Worm (Caenorhabditis elegans) whole organism, L3 larva: Measurements from ENCODE around the gene nuo-1.

Source experiments
- R02D3.7 ChIP-seq: fragments of 150-350 bp; optimal IDR thresholded peaks from 2 replicates; lab custom pipeline; 2014; ENCODE audit warnings: missing biosample characterization, missing genetic modification characterization
- ZK546.5 ChIP-seq: sonication (generic microtip); optimal IDR thresholded peaks from 2 replicates; lab custom pipeline; 2017; ENCODE audit warnings: missing biosample characterization, missing genetic modification characterization
- aly-2 ChIP-seq: fragments of 150-350 bp; optimal IDR thresholded peaks from 2 replicates; lab custom pipeline; 2014; ENCODE audit warnings: missing biosample characterization, missing genetic modification characterization
- ama-1 ChIP-seq: fragments of 150-350 bp; optimal IDR thresholded peaks from 2 replicates; lab custom pipeline; 2018
- ceh-16 ChIP-seq: sonication (generic microtip); optimal IDR thresholded peaks from 2 replicates; lab custom pipeline; 2017; ENCODE audit warnings: missing biosample characterization, missing genetic modification characterization
- ceh-28 ChIP-seq: fragments of 150-350 bp; optimal IDR thresholded peaks from 2 replicates; lab custom pipeline; 2014; ENCODE audit warnings: missing biosample characterization, missing genetic modification reagents, missing genetic modification characterization
- ceh-82 ChIP-seq: fragments of 150-350 bp; optimal IDR thresholded peaks from 2 replicates; lab custom pipeline; 2014; ENCODE audit warnings: missing biosample characterization, missing genetic modification characterization
- ceh-9 ChIP-seq: sonication (generic microtip); optimal IDR thresholded peaks from 2 replicates; lab custom pipeline; 2018; ENCODE audit warnings: missing biosample characterization, missing genetic modification characterization
- daf-12 ChIP-seq: fragments of 150-350 bp; optimal IDR thresholded peaks from 2 replicates; lab custom pipeline; 2014; ENCODE audit warnings: missing biosample characterization, missing genetic modification reagents, missing genetic modification characterization
- egl-27 ChIP-seq: sonication (generic microtip); optimal IDR thresholded peaks from 4 replicates; lab custom pipeline; 2017; ENCODE audit warnings: missing biosample characterization, missing genetic modification reagents, missing genetic modification characterization
- egl-5 ChIP-seq: fragments of 150-350 bp; optimal IDR thresholded peaks from 2 replicates; lab custom pipeline; 2017; ENCODE audit warnings: missing biosample characterization, missing genetic modification reagents, missing genetic modification characterization, inconsistent platforms
- elt-1 ChIP-seq: fragments of 150-350 bp; optimal IDR thresholded peaks from 2 replicates; lab custom pipeline; 2014; ENCODE audit warnings: missing biosample characterization, missing genetic modification characterization
- elt-2 ChIP-seq: sonication (generic microtip); optimal IDR thresholded peaks from 2 replicates; lab custom pipeline; 2016; ENCODE audit warnings: missing genetic modification reagents, mild to moderate bottlenecking, missing genetic modification characterization, missing compliant biosample characterization
- elt-3 ChIP-seq, 3 experiments: fragments of 150-350 bp in 1 of 3; sonication (generic microtip) in 2 of 3; optimal IDR thresholded peaks; 2 replicates in 2 of 3; 4 replicates in 1 of 3; lab custom pipeline; 2014 to 2017; ENCODE audit warnings: missing biosample characterization in 3 of 3, missing genetic modification characterization in 3 of 3
- eor-1 ChIP-seq, 2 experiments: fragments of 150-350 bp; optimal IDR thresholded peaks; 2 replicates each; lab custom pipeline; 2014 to 2018; ENCODE audit warnings: missing biosample characterization in 2 of 2, missing genetic modification characterization in 2 of 2
- fkh-10 ChIP-seq: sonication (generic microtip); optimal IDR thresholded peaks from 2 replicates; lab custom pipeline; 2017; ENCODE audit warnings: missing biosample characterization, missing genetic modification reagents, missing genetic modification characterization
- fkh-2 ChIP-seq: fragments of 150-350 bp; optimal IDR thresholded peaks from 2 replicates; lab custom pipeline; 2014; ENCODE audit warnings: missing biosample characterization, missing genetic modification reagents, missing genetic modification characterization
- fos-1 ChIP-seq: fragments of 150-350 bp; optimal IDR thresholded peaks from 2 replicates; lab custom pipeline; 2014; ENCODE audit warnings: missing biosample characterization, missing genetic modification characterization
- hmg-11 ChIP-seq: sonication (generic microtip); optimal IDR thresholded peaks from 2 replicates; lab custom pipeline; 2016; ENCODE audit warnings: missing genetic modification characterization, missing compliant biosample characterization
- jun-1 ChIP-seq: fragments of 150-350 bp; optimal IDR thresholded peaks from 2 replicates; lab custom pipeline; 2014; ENCODE audit warnings: missing biosample characterization, missing genetic modification reagents, missing genetic modification characterization
- lin-15B ChIP-seq: fragments of 150-350 bp; optimal IDR thresholded peaks from 2 replicates; lab custom pipeline; 2014; ENCODE audit warnings: missing biosample characterization, missing genetic modification characterization
- lin-39 ChIP-seq: fragments of 150-350 bp; optimal IDR thresholded peaks from 2 replicates; lab custom pipeline; 2018; ENCODE audit warnings: missing biosample characterization, missing genetic modification reagents, missing genetic modification characterization
- mdl-1 ChIP-seq: fragments of 150-350 bp; optimal IDR thresholded peaks from 2 replicates; lab custom pipeline; 2014; ENCODE audit warnings: missing biosample characterization, missing genetic modification characterization
- mml-1 ChIP-seq: fragments of 150-350 bp; sonication (generic microtip); optimal IDR thresholded peaks from 3 replicates; lab custom pipeline; 2014; ENCODE audit warnings: missing biosample characterization, missing genetic modification characterization
- nfya-1 ChIP-seq: sonication (generic microtip); optimal IDR thresholded peaks from 2 replicates; lab custom pipeline; 2017; ENCODE audit warnings: missing genetic modification characterization, mild to moderate bottlenecking, missing compliant biosample characterization, antibody characterized with exemption, moderate library complexity; ENCODE audit not compliant: insufficient read depth
- nhr-11 ChIP-seq: fragments of 150-350 bp; optimal IDR thresholded peaks from 2 replicates; lab custom pipeline; 2014; ENCODE audit warnings: missing biosample characterization, missing genetic modification characterization
- nhr-12 ChIP-seq: fragments of 150-350 bp; optimal IDR thresholded peaks from 2 replicates; lab custom pipeline; 2014; ENCODE audit warnings: missing biosample characterization, missing genetic modification characterization
- nhr-23 ChIP-seq: fragments of 150-350 bp; optimal IDR thresholded peaks from 2 replicates; lab custom pipeline; 2014; ENCODE audit warnings: missing biosample characterization, missing genetic modification reagents, missing genetic modification characterization
- nhr-237 ChIP-seq: fragments of 150-350 bp; optimal IDR thresholded peaks from 2 replicates; lab custom pipeline; 2014; ENCODE audit warnings: missing biosample characterization, missing genetic modification characterization
- nhr-28 ChIP-seq: fragments of 150-350 bp; optimal IDR thresholded peaks from 2 replicates; lab custom pipeline; 2014; ENCODE audit warnings: missing biosample characterization, missing genetic modification characterization
- nhr-43 ChIP-seq: sonication (generic microtip); optimal IDR thresholded peaks from 2 replicates; lab custom pipeline; 2016; ENCODE audit warnings: mild to moderate bottlenecking, missing genetic modification characterization, missing compliant biosample characterization; ENCODE audit not compliant: poor library complexity, severe bottlenecking
- nhr-67 ChIP-seq: fragments of 150-350 bp; optimal IDR thresholded peaks from 2 replicates; lab custom pipeline; 2014; ENCODE audit warnings: missing biosample characterization, missing genetic modification characterization
- nhr-76 ChIP-seq: fragments of 150-350 bp; sonication (generic microtip); optimal IDR thresholded peaks from 5 replicates; lab custom pipeline; 2014; ENCODE audit warnings: missing biosample characterization, missing genetic modification characterization
- nhr-77 ChIP-seq: fragments of 150-350 bp; optimal IDR thresholded peaks from 2 replicates; lab custom pipeline; 2014; ENCODE audit warnings: missing biosample characterization, missing genetic modification characterization
- pha-4 ChIP-seq: fragments of 150-350 bp; optimal IDR thresholded peaks from 2 replicates; lab custom pipeline; 2014; ENCODE audit warnings: missing biosample characterization, missing genetic modification reagents, missing genetic modification characterization
- pqm-1 ChIP-seq: fragments of 150-350 bp; optimal IDR thresholded peaks from 2 replicates; lab custom pipeline; 2017; ENCODE audit warnings: missing biosample characterization, missing genetic modification characterization, inconsistent platforms
- sea-2 ChIP-seq: fragments of 150-350 bp; sonication (generic microtip); optimal IDR thresholded peaks from 4 replicates; lab custom pipeline; 2014; ENCODE audit warnings: missing biosample characterization, missing genetic modification reagents, missing genetic modification characterization
- skn-1 ChIP-seq: fragments of 150-350 bp; optimal IDR thresholded peaks from 2 replicates; lab custom pipeline; 2014; ENCODE audit warnings: missing biosample characterization, missing genetic modification characterization
- snpc-4 ChIP-seq: fragments of 150-350 bp; optimal IDR thresholded peaks from 2 replicates; lab custom pipeline; 2014; ENCODE audit warnings: missing biosample characterization, missing genetic modification characterization
- tbx-2 ChIP-seq: sonication (generic microtip); optimal IDR thresholded peaks from 2 replicates; lab custom pipeline; 2016; ENCODE audit warnings: mild to moderate bottlenecking, missing genetic modification characterization, missing compliant biosample characterization
- unc-39 ChIP-seq: sonication (generic microtip); optimal IDR thresholded peaks from 4 replicates; lab custom pipeline; 2017; ENCODE audit warnings: missing biosample characterization, missing genetic modification characterization
- unc-62 ChIP-seq: fragments of 150-350 bp; sonication (generic microtip); optimal IDR thresholded peaks from 4 replicates; lab custom pipeline; 2014; ENCODE audit warnings: missing biosample characterization, missing genetic modification reagents, missing genetic modification characterization
- zag-1 ChIP-seq: fragments of 150-350 bp; optimal IDR thresholded peaks from 2 replicates; lab custom pipeline; 2014; ENCODE audit warnings: missing biosample characterization, missing genetic modification characterization
- ztf-11 ChIP-seq: fragments of 150-350 bp; optimal IDR thresholded peaks from 2 replicates; lab custom pipeline; 2014; ENCODE audit warnings: missing biosample characterization, missing genetic modification characterization
- ztf-4 ChIP-seq: fragments of 150-350 bp; optimal IDR thresholded peaks from 2 replicates; lab custom pipeline; 2014; ENCODE audit warnings: missing biosample characterization, missing genetic modification characterization

The nuo-1 gene

DNA sequence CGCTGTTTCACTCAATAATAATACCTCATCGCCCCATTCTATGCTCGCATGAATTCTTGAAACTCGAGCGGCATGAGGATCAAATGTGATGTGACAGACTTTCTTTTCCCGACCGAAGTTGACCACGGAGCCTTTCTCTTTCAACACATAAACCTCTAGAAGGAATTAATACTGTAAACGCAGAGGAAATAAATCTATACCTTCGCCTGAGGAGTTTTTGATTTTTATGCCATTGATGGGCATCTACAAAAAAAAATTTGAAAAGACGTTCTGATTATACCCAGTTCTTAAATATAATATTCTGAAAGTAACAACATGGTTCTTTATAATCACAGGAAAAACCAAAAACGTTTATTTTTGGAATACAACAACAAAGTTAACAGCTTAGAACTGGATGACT is 1.4 kb upstream of the nuo-1 start, which contains the start of gene nbs-1:
Gene nbs-1 (minus strand): TSS at position 246 of the 400 bp plus-strand sequence.
- TF ChIP-seq pha-4 (tag; lab: Kevin White, UChicago) (no peak), jun-1 (no peak), nfya-1 (no peak), ceh-28 (tag; lab: Kevin White, UChicago) (no peak), skn-1 (no peak), nhr-76 (tag; lab: Kevin White, UChicago) (no peak), nhr-11 (tag; lab: Kevin White, UChicago) (no peak), ceh-16 (tag; lab: Kevin White, UChicago) (no peak), zag-1 (tag; lab: Kevin White, UChicago) (no peak), tbx-2 (no peak), nhr-237 (no peak), mml-1 (tag; lab: Kevin White, UChicago) (no peak), fos-1 (tag; lab: Kevin White, UChicago) (no peak), nhr-67 (no peak)

DNA sequence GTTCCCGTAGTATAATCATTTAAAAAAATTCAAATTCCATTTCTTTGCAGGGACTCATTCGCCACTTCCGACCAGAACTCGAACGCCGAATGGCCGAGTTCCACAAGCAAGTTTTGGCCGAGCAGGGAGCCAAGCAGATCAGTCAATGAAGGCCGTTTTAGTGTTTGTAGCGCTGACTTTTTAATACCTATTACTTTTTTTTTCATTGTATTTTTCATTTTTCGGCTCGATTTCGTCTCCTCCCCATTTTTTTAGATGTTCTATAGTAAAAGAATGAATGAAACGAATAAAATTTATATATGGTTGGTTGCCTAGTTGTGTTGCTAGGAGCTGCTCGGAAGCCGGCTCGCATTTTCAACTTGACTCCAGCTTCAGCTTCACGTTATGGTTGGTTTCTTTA is 2.2 kb downstream of the nuo-1 start, which contains the start of gene C09H10.4:
Gene C09H10.4 (plus strand): TSS at position 301 of the 400 bp plus-strand sequence.
- TF ChIP-seq fos-1 (tag; lab: Kevin White, UChicago) = no peak
- no peak for TF ChIP-seq zag-1 (tag; lab: Kevin White, UChicago)
- no peak for TF ChIP-seq unc-62
- TF ChIP-seq ama-1 = no peak
- no peak for TF ChIP-seq ZK546.5 (tag; lab: Kevin White, UChicago)
- TF ChIP-seq nhr-77 = no peak
- TF ChIP-seq pqm-1 = no peak
- TF ChIP-seq nhr-43 = no peak
- TF ChIP-seq R02D3.7 (tag; lab: Kevin White, UChicago) = no peak

ce11 chrII:11101171-11101570 is 3.5 kb downstream of the nuo-1 start:
- no peak for TF ChIP-seq nhr-23 (tag; lab: Kevin White, UChicago)
- TF ChIP-seq fkh-10 (GFP tag; lab: Kevin White, UChicago) = no peak
- no peak for TF ChIP-seq ceh-28 (tag; lab: Kevin White, UChicago)
- no peak for TF ChIP-seq egl-5 (tag; lab: Kevin White, UChicago)

DNA sequence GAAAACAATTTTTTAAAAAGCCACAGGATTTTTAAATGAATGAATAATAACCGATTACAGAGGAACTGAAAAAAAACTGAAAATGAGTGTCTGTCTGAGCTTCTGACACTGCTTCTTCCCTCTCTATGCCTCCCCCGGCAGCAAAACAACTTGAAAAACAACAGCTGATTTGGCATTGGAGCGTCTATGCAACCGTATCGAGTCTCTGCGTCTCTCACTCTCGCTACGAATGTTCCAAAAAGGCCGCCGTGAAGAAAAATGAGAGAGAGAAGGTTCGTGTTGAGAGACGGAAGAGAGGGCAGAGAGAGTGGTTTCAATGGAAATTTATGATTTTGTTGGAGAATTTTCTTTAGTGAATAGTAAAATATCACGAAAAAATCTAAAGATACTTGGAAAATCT is 5.4 kb downstream of the nuo-1 start:
- TF ChIP-seq nhr-43 (no peak), nhr-28 (tag; lab: Kevin White, UChicago) (no peak), egl-5 (tag; lab: Kevin White, UChicago) (peak; percentile 80), fkh-2 (tag; lab: Kevin White, UChicago) (no peak), pqm-1 (peak; percentile 29), ceh-28 (tag; lab: Kevin White, UChicago) (no peak), ama-1 (no peak), aly-2 (tag; lab: Kevin White, UChicago) (no peak), elt-2 (tag; lab: Kevin White, UChicago) (peak; percentile 48), sea-2 (GFP tag; lab: Kevin White, UChicago) (no peak), ZK546.5 (tag; lab: Kevin White, UChicago) (no peak), R02D3.7 (tag; lab: Kevin White, UChicago) (no peak), tbx-2 (no peak), ceh-9 (tag; lab: Kevin White, UChicago) (no peak), nhr-11 (tag; lab: Kevin White, UChicago) (no peak), ztf-4 (tag; lab: Kevin White, UChicago) (no peak), elt-1 (tag; lab: Kevin White, UChicago) (no peak), jun-1 (no peak), nhr-76 (tag; lab: Kevin White, UChicago) (no peak), nhr-77 (no peak), eor-1 (tag; optimal IDR thresholded peaks at IDR 0.05; lab: Kevin White, UChicago) (no peak), unc-62 (no peak), fkh-10 (GFP tag; lab: Kevin White, UChicago) (no peak), hmg-11 (tag; lab: Kevin White, UChicago) (peak; percentile 11), nfya-1 (peak; percentile 76), nhr-237 (no peak), egl-27 (tag; lab: Kevin White, UChicago) (no peak), unc-39 (tag; lab: Kevin White, UChicago) (no peak), lin-15B (tag; lab: Kevin White, UChicago) (peak; percentile 82), lin-39 (peak; percentile 79), zag-1 (tag; lab: Kevin White, UChicago) (no peak), nhr-67 (no peak), snpc-4 (tag; lab: Kevin White, UChicago) (peak; percentile 49), pha-4 (tag; lab: Kevin White, UChicago) (peak; percentile 84), mml-1 (tag; lab: Kevin White, UChicago) (no peak), ceh-82 (tag; lab: Kevin White, UChicago) (no peak), nhr-12 (tag; lab: Kevin White, UChicago) (no peak), nhr-23 (tag; lab: Kevin White, UChicago) (peak; percentile 72), fos-1 (tag; lab: Kevin White, UChicago) (no peak), ceh-16 (tag; lab: Kevin White, UChicago) (no peak), mdl-1 (no peak), ztf-11 (tag; lab: Kevin White, UChicago) (no peak), daf-12 (no peak), elt-3 (tag; optimal IDR thresholded peaks at IDR 0.05; lab: Kevin White, UChicago) (no peak)
